Worm (Caenorhabditis elegans) whole organism, L2 larva: Measurements from ENCODE around the gene F49E11.2.

Experiments
- C34F6.9 ChIP-seq: fragments of 150-350 bp; optimal IDR thresholded peaks from 2 replicates; lab custom pipeline; 2014; ENCODE audit warnings: missing biosample characterization, missing genetic modification characterization
- F13H6.1 ChIP-seq: sonication (generic microtip); optimal IDR thresholded peaks from 2 replicates; lab custom pipeline; 2016; ENCODE audit warnings: missing genetic modification characterization, missing compliant biosample characterization
- R02D3.7 ChIP-seq: fragments of 150-350 bp; optimal IDR thresholded peaks from 2 replicates; lab custom pipeline; 2014; ENCODE audit warnings: missing biosample characterization, missing genetic modification characterization
- ZK546.5 ChIP-seq: sonication (generic microtip); optimal IDR thresholded peaks from 2 replicates; lab custom pipeline; 2017; ENCODE audit warnings: missing biosample characterization, missing genetic modification characterization
- ama-1 ChIP-seq: fragments of 150-350 bp; optimal IDR thresholded peaks from 2 replicates; lab custom pipeline; 2018; ENCODE audit warnings: inconsistent platforms
- blmp-1 ChIP-seq: sonication (generic microtip); optimal IDR thresholded peaks from 2 replicates; lab custom pipeline; 2017; ENCODE audit warnings: missing genetic modification characterization, mild to moderate bottlenecking, missing compliant biosample characterization, antibody characterized with exemption, moderate library complexity; ENCODE audit not compliant: insufficient read depth
- ceh-16 ChIP-seq: fragments of 150-350 bp; optimal IDR thresholded peaks from 2 replicates; lab custom pipeline; 2014; ENCODE audit warnings: missing biosample characterization, missing genetic modification characterization
- ceh-82 ChIP-seq: fragments of 150-350 bp; optimal IDR thresholded peaks from 2 replicates; lab custom pipeline; 2014; ENCODE audit warnings: missing biosample characterization, missing genetic modification characterization
- dmd-4 ChIP-seq: sonication (generic microtip); optimal IDR thresholded peaks from 2 replicates; lab custom pipeline; 2017; ENCODE audit warnings: missing biosample characterization, missing genetic modification characterization
- egl-27 ChIP-seq: sonication (generic microtip); optimal IDR thresholded peaks from 3 replicates; lab custom pipeline; 2017; ENCODE audit warnings: missing biosample characterization, missing genetic modification reagents, missing genetic modification characterization
- elt-1 ChIP-seq: fragments of 150-350 bp; optimal IDR thresholded peaks from 2 replicates; lab custom pipeline; 2014; ENCODE audit warnings: missing biosample characterization, missing genetic modification characterization
- elt-3 ChIP-seq: sonication (generic microtip); optimal IDR thresholded peaks from 2 replicates; lab custom pipeline; 2017; ENCODE audit warnings: missing biosample characterization, missing genetic modification characterization
- lin-11 ChIP-seq: fragments of 150-350 bp; sonication (generic microtip); optimal IDR thresholded peaks from 2 replicates; lab custom pipeline; 2014; ENCODE audit warnings: missing biosample characterization, missing genetic modification characterization, inconsistent platforms, mixed read lengths
- lin-13 ChIP-seq: fragments of 150-350 bp; optimal IDR thresholded peaks from 2 replicates; lab custom pipeline; 2014; ENCODE audit warnings: missing biosample characterization, missing genetic modification reagents, missing genetic modification characterization
- lin-39 ChIP-seq: fragments of 150-350 bp; optimal IDR thresholded peaks from 2 replicates; lab custom pipeline; 2014; ENCODE audit warnings: missing biosample characterization, missing genetic modification reagents, missing genetic modification characterization
- mab-5 ChIP-seq: fragments of 150-350 bp; optimal IDR thresholded peaks from 2 replicates; lab custom pipeline; 2014; ENCODE audit warnings: missing biosample characterization, missing genetic modification characterization
- mbf-1 ChIP-seq: sonication (generic microtip); optimal IDR thresholded peaks from 2 replicates; lab custom pipeline; 2017; ENCODE audit warnings: missing biosample characterization, missing genetic modification characterization
- mdl-1 ChIP-seq, 2 experiments: fragments of 150-350 bp in 1 of 2; sonication (generic microtip) in 1 of 2; optimal IDR thresholded peaks; 2 replicates each; lab custom pipeline; 2017; ENCODE audit warnings: missing biosample characterization in 2 of 2, missing genetic modification characterization in 2 of 2
- nhr-10 ChIP-seq: sonication (generic microtip); optimal IDR thresholded peaks from 2 replicates; lab custom pipeline; 2017; ENCODE audit warnings: missing biosample characterization, missing genetic modification characterization
- nhr-11 ChIP-seq: fragments of 150-350 bp; optimal IDR thresholded peaks from 2 replicates; lab custom pipeline; 2014; ENCODE audit warnings: missing biosample characterization, missing genetic modification characterization
- nhr-12 ChIP-seq: fragments of 150-350 bp; optimal IDR thresholded peaks from 2 replicates; lab custom pipeline; 2014; ENCODE audit warnings: missing biosample characterization, missing genetic modification characterization
- nhr-129 ChIP-seq: fragments of 150-350 bp; optimal IDR thresholded peaks from 2 replicates; lab custom pipeline; 2014; ENCODE audit warnings: missing biosample characterization, missing genetic modification characterization
- nhr-21 ChIP-seq: fragments of 150-350 bp; optimal IDR thresholded peaks from 2 replicates; lab custom pipeline; 2014; ENCODE audit warnings: missing biosample characterization, missing genetic modification characterization
- nhr-23 ChIP-seq: fragments of 150-350 bp; optimal IDR thresholded peaks from 2 replicates; lab custom pipeline; 2014; ENCODE audit warnings: missing biosample characterization, missing genetic modification reagents, missing genetic modification characterization
- nhr-237 ChIP-seq: fragments of 150-350 bp; optimal IDR thresholded peaks from 2 replicates; lab custom pipeline; 2014; ENCODE audit warnings: missing biosample characterization, missing genetic modification characterization
- nhr-25 ChIP-seq: fragments of 150-350 bp; sonication (generic microtip); optimal IDR thresholded peaks from 3 replicates; lab custom pipeline; 2014; ENCODE audit warnings: missing biosample characterization, missing genetic modification characterization
- nhr-77 ChIP-seq: fragments of 150-350 bp; optimal IDR thresholded peaks from 2 replicates; lab custom pipeline; 2014; ENCODE audit warnings: missing biosample characterization, missing genetic modification characterization
- peb-1 ChIP-seq: fragments of 150-350 bp; optimal IDR thresholded peaks from 2 replicates; lab custom pipeline; 2014; ENCODE audit warnings: missing biosample characterization, missing genetic modification characterization
- sem-4 ChIP-seq: fragments of 150-350 bp; optimal IDR thresholded peaks from 2 replicates; lab custom pipeline; 2014; ENCODE audit warnings: missing biosample characterization, missing genetic modification reagents, missing genetic modification characterization
- snpc-4 ChIP-seq: fragments of 150-350 bp; optimal IDR thresholded peaks from 2 replicates; lab custom pipeline; 2014; ENCODE audit warnings: missing biosample characterization, missing genetic modification characterization
- unc-39 ChIP-seq: fragments of 150-350 bp; optimal IDR thresholded peaks from 2 replicates; lab custom pipeline; 2014; ENCODE audit warnings: missing biosample characterization, missing genetic modification characterization
- unc-55 ChIP-seq: fragments of 150-350 bp; sonication (generic microtip); optimal IDR thresholded peaks from 3 replicates; lab custom pipeline; 2014; ENCODE audit warnings: missing biosample characterization, missing genetic modification reagents, missing genetic modification characterization
- unc-62 ChIP-seq: fragments of 150-350 bp; optimal IDR thresholded peaks from 2 replicates; lab custom pipeline; 2014; ENCODE audit warnings: missing biosample characterization, missing genetic modification reagents, missing genetic modification characterization
- zag-1 ChIP-seq: fragments of 150-350 bp; optimal IDR thresholded peaks from 2 replicates; lab custom pipeline; 2014; ENCODE audit warnings: missing biosample characterization, missing genetic modification characterization
- ztf-1 ChIP-seq: fragments of 200-800 bp; sonication (Bioruptor generic); conservative IDR thresholded peaks from 2 replicates; pipeline ENCODE4 v1.3.6; 2022; ENCODE audit warnings: missing genetic modification characterization, missing compliant biosample characterization
- ztf-11 ChIP-seq: sonication (generic microtip); optimal IDR thresholded peaks from 2 replicates; lab custom pipeline; 2017; ENCODE audit warnings: missing biosample characterization, missing genetic modification characterization

F49E11.2 gene

ce11 chrIV:13044980-13045379, 6.2 kb upstream of the F49E11.2 start:
- no peak for TF ChIP-seq unc-55 (GFP tag; lab: Kevin White, UChicago)
- no peak for TF ChIP-seq sem-4 (tag; lab: Kevin White, UChicago)
- no peak for TF ChIP-seq dmd-4 (tag; lab: Kevin White, UChicago)
- TF ChIP-seq ZK546.5 = no peak
- TF ChIP-seq elt-1 (tag; lab: Kevin White, UChicago) = no peak
- no peak for TF ChIP-seq peb-1
- TF ChIP-seq elt-3 (tag; lab: Kevin White, UChicago) = no peak

ce11 chrIV:13042091-13042490, 3.3 kb upstream of the F49E11.2 start, which contains the start of gene amt-2:
TSS of gene amt-2 (plus strand) at chrIV:13042391.
- TF ChIP-seq nhr-10 = no peak
- no peak for TF ChIP-seq nhr-77
- no peak for TF ChIP-seq ceh-16 (tag; lab: Kevin White, UChicago)
- no peak for TF ChIP-seq C34F6.9
- TF ChIP-seq mab-5 = no peak
- TF ChIP-seq unc-39 (tag; lab: Kevin White, UChicago) = no peak
- TF ChIP-seq ztf-1 (GFP tag; lab: Robert Waterston, UW) = no peak
- TF ChIP-seq, all 48 proteins: peak for 0

ce11 chrIV:13041486-13041885, 2.7 kb upstream of the F49E11.2 start:
- no peak for TF ChIP-seq dmd-4 (tag; lab: Kevin White, UChicago)
- no peak for TF ChIP-seq ama-1 (lab: Kevin White, UChicago)
- no peak for TF ChIP-seq blmp-1
- no peak for TF ChIP-seq peb-1
- TF ChIP-seq ceh-82 (tag; lab: Kevin White, UChicago) = no peak
- no peak for TF ChIP-seq mab-5
- no peak for TF ChIP-seq snpc-4
- TF ChIP-seq lin-13 (GFP tag; lab: Kevin White, UChicago) = no peak
- no peak for TF ChIP-seq unc-55 (GFP tag; lab: Kevin White, UChicago)
- TF ChIP-seq ceh-16 (tag; lab: Kevin White, UChicago) = no peak
- no peak for TF ChIP-seq unc-62 (GFP tag; lab: Kevin White, UChicago)

ce11 chrIV:13036835-13037234, 2.0 kb downstream of the F49E11.2 start:
- TF ChIP-seq mbf-1 (no peak), mdl-1 (tag; optimal IDR thresholded peaks at IDR 0.05; lab: Kevin White, UChicago) (no peak), nhr-11 (tag; lab: Kevin White, UChicago) (no peak), nhr-23 (no peak), ceh-82 (tag; lab: Kevin White, UChicago) (no peak), R02D3.7 (tag; lab: Kevin White, UChicago) (no peak), nhr-129 (tag; lab: Kevin White, UChicago) (no peak), nhr-10 (no peak), lin-13 (GFP tag; lab: Kevin White, UChicago) (no peak), unc-62 (GFP tag; lab: Kevin White, UChicago) (no peak), ceh-16 (tag; lab: Kevin White, UChicago) (no peak), ama-1 (lab: Kevin White, UChicago) (no peak), zag-1 (no peak), blmp-1 (no peak), peb-1 (no peak), F13H6.1 (no peak), dmd-4 (tag; lab: Kevin White, UChicago) (no peak)

- peak; percentile 18 for TF ChIP-seq nhr-25 (tag; lab: Kevin White, UChicago)
- TF ChIP-seq nhr-21 (tag; lab: Kevin White, UChicago) = no peak
Measured at ce11 chrIV:13035302-13035701, 3.5 kb downstream of the F49E11.2 start.

- TF ChIP-seq nhr-12 (no peak), ZK546.5 (no peak), elt-3 (tag; lab: Kevin White, UChicago) (no peak), egl-27 (tag; lab: Kevin White, UChicago) (no peak), elt-1 (tag; lab: Kevin White, UChicago) (no peak), lin-11 (tag; lab: Kevin White, UChicago) (no peak), ztf-11 (no peak), lin-39 (tag; lab: Kevin White, UChicago) (no peak), ceh-82 (tag; lab: Kevin White, UChicago) (no peak), snpc-4 (no peak), nhr-237 (tag; lab: Kevin White, UChicago) (no peak)
Measured at ce11 chrIV:13033516-13033915, 5.3 kb downstream of the F49E11.2 start.
